Worm (Caenorhabditis elegans): ENCODE results near the gene F14F9.6.

ce11 chrV:5169586-5169985 is 23.3 kb upstream of the F14F9.6 start, which contains the start of gene srt-64:
- TF ChIP-seq egl-27 (tag; optimal IDR thresholded peaks at IDR 0.05), result no peak
- no peak for TF ChIP-seq ces-1 (GFP tag; optimal IDR thresholded peaks at IDR 0.05)
- TF ChIP-seq dmd-9 (GFP tag; IDR thresholded peaks at IDR 0.05), result no peak
- no peak for TF ChIP-seq egl-43 (GFP tag; IDR thresholded peaks at IDR 0.05)
- TF ChIP-seq mdl-1 (tag; optimal IDR thresholded peaks at IDR 0.05), result no peak
- TF ChIP-seq php-3 (GFP tag; IDR thresholded peaks at IDR 0.05), result no peak
- no peak for TF ChIP-seq hlh-30 (tag; optimal IDR thresholded peaks at IDR 0.05; ENCODE audit: insufficient read depth)
- TF ChIP-seq zag-1 (tag; optimal IDR thresholded peaks at IDR 0.05), result no peak
- TF ChIP-seq skn-1 (tag; optimal IDR thresholded peaks at IDR 0.05), result no peak
- TF ChIP-seq F37D6.2 (tag; optimal IDR thresholded peaks at IDR 0.05), result no peak
- no peak for TF ChIP-seq ZK546.5 (tag; optimal IDR thresholded peaks at IDR 0.05)

Data from whole organism, L4 larva.